Fruit fly (Drosophila melanogaster) whole organism, adult: ENCODE data around the gene CG42488.

Experiments
- CG7045 ChIP-seq: fragments of 200-800 bp; sonication (Bioruptor generic); optimal IDR thresholded peaks from 2 replicates; lab custom pipeline; 2017; ENCODE audit warnings: missing biosample characterization, mild to moderate bottlenecking, missing genetic modification characterization
- Clk ChIP-seq: fragments of 200-800 bp; sonication (Bioruptor generic); optimal IDR thresholded peaks from 2 replicates; lab custom pipeline; 2017; ENCODE audit warnings: missing biosample characterization, missing genetic modification characterization
- Crg-1 ChIP-seq: fragments of 200-800 bp; sonication (Bioruptor generic); optimal IDR thresholded peaks from 2 replicates; lab custom pipeline; 2016; ENCODE audit warnings: missing biosample characterization, missing genetic modification characterization
- bab1 ChIP-seq: fragments of 200-800 bp; sonication (Bioruptor generic); optimal IDR thresholded peaks from 3 replicates; lab custom pipeline; 2019; ENCODE audit warnings: missing biosample characterization, mild to moderate bottlenecking, missing genetic modification characterization, moderate library complexity
- cic ChIP-seq: fragments of 200-800 bp; sonication (Bioruptor generic); optimal IDR thresholded peaks from 2 replicates; lab custom pipeline; 2017; ENCODE audit warnings: missing biosample characterization, mild to moderate bottlenecking, missing genetic modification characterization, moderate library complexity
- kay ChIP-seq: fragments of 200-800 bp; sonication (Bioruptor generic); peaks from one replicate; lab custom pipeline; 2016; ENCODE audit warnings: missing biosample characterization, missing genetic modification characterization, borderline replicate concordance

DNA sequence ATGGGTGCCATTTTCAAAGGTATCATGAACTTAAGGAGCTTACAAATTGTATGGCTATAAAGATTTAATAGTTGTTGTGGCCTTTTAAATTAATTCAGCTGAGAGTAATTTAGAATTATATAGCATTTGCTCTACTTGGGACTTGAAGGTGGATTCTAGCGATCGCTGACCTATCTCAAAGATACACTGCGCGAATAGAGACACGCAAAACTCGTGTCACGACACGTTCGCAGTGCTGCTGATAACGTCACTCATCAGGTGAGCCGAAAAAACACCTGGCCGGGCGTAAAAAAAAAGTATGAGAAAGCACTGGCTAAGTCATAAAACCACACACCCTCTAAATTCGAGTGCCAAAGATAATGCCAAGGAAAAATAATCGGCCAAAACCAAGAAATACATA is 6.8 kb downstream of the CG42488 start:
- TF ChIP-seq Crg-1 (GFP tag; lab: Kevin White, UChicago) (no peak), bab1 (GFP tag; lab: Kevin White, UChicago) (no peak), Clk (GFP tag; lab: Kevin White, UChicago) (no peak), kay (GFP tag; lab: Kevin White, UChicago) (no peak), CG7045 (peak; percentile 14), cic (GFP tag; lab: Kevin White, UChicago) (no peak)
